Fruit fly (Drosophila melanogaster): ENCODE data around the gene 140up.

The 140up gene

dm6 chr3R:14108158-14108921 lies 17.0 kb downstream of the 140up start, which contains the start of gene CG12402 (continued):
- TF ChIP-seq CG16815 (GFP tag; optimal IDR thresholded peaks at IDR 0.05) (peak; percentile 43), sna (GFP tag; IDR thresholded peaks at IDR 0.05; ENCODE audit: partially characterized antibody) (peak; percentile 19; the same call in 1 of the 2 replicates), zen (tag; optimal IDR thresholded peaks at IDR 0.05) (peak; percentile 51), nom (GFP tag; optimal IDR thresholded peaks at IDR 0.05) (no peak), BEAF-32 (GFP tag; optimal IDR thresholded peaks at IDR 0.05) (no peak), CG9876 (GFP tag; optimal IDR thresholded peaks at IDR 0.05) (peak; percentile 30), CG32532 (GFP tag; IDR thresholded peaks at IDR 0.05) (peak; percentile 80), luna (GFP tag; optimal IDR thresholded peaks at IDR 0.05) (no peak), CG10431 (GFP tag; optimal IDR thresholded peaks at IDR 0.05) (no peak), CG9817 (tag; optimal IDR thresholded peaks at IDR 0.05) (peak; percentile 65), NK7.1 (GFP tag; optimal IDR thresholded peaks at IDR 0.05) (peak; percentile 11), Hr39 (optimal IDR thresholded peaks at IDR 0.05) (no peak), Eip74EF (GFP tag; optimal IDR thresholded peaks at IDR 0.05) (peak in 1 of 2 experiments; percentile 70), CG9727 (GFP tag; optimal IDR thresholded peaks at IDR 0.05) (peak; percentile 75), bigmax (GFP tag; optimal IDR thresholded peaks at IDR 0.05) (no peak), CG18476 (GFP tag; optimal IDR thresholded peaks at IDR 0.05) (peak; percentile 73), chinmo (GFP tag; IDR thresholded peaks at IDR 0.05; ENCODE audit: partially characterized antibody) (peak; percentile 100), CG17359 (tag; optimal IDR thresholded peaks at IDR 0.05) (peak; percentile 93), phol (tag; optimal IDR thresholded peaks at IDR 0.05) (peak; percentile 86), B-H2 (GFP tag; optimal IDR thresholded peaks at IDR 0.05) (peak; percentile 10), HLH3B (GFP tag; IDR thresholded peaks at IDR 0.05) (peak; percentile 77), CG12299 (tag; optimal IDR thresholded peaks at IDR 0.05) (peak; percentile 74), cad (GFP tag; optimal IDR thresholded peaks at IDR 0.05) (no peak), CG18011 (GFP tag; optimal IDR thresholded peaks at IDR 0.05) (peak; percentile 54), slbo (GFP tag; IDR thresholded peaks at IDR 0.05) (peak; percentile 80), Oaz (GFP tag; IDR thresholded peaks at IDR 0.05) (peak; percentile 75), ara (GFP tag; IDR thresholded peaks at IDR 0.05) (peak; percentile 80), CG5245 (GFP tag; optimal IDR thresholded peaks at IDR 0.05) (peak; percentile 79), gcm (GFP tag; optimal IDR thresholded peaks at IDR 0.05) (peak; percentile 86), CG4404 (GFP tag; IDR thresholded peaks at IDR 0.05) (peak; percentile 29; the same call in 1 of the 2 replicates), pzg (GFP tag; optimal IDR thresholded peaks at IDR 0.05) (no peak), bsh (GFP tag; optimal IDR thresholded peaks at IDR 0.05) (peak in 1 of 2 experiments; percentile 82), ase (GFP tag; IDR thresholded peaks at IDR 0.05) (peak; percentile 85; the same call in 2 of the 3 replicates), CG9609 (GFP tag; optimal IDR thresholded peaks at IDR 0.05) (no peak), eve (GFP tag; optimal IDR thresholded peaks at IDR 0.05) (no peak), CG6683 (GFP tag; optimal IDR thresholded peaks at IDR 0.05) (peak; percentile 69), Bdp1 (GFP tag; optimal IDR thresholded peaks at IDR 0.05) (peak; percentile 54), D19B (GFP tag; optimal IDR thresholded peaks at IDR 0.05) (peak; percentile 6), TFAM (GFP tag; optimal IDR thresholded peaks at IDR 0.05) (peak; percentile 60), lmd (GFP tag; IDR thresholded peaks at IDR 0.05) (peak; percentile 85), Jarid2 (GFP tag; optimal IDR thresholded peaks at IDR 0.05) (peak; percentile 11), CG33557 (GFP tag; optimal IDR thresholded peaks at IDR 0.05) (peak; percentile 45), CG13287 (GFP tag; IDR thresholded peaks at IDR 0.05; ENCODE audit: partially characterized antibody) (peak; percentile 57), ttk (GFP tag; IDR thresholded peaks at IDR 0.05) (peak; percentile 85), CG4617 (GFP tag; optimal IDR thresholded peaks at IDR 0.05; ENCODE audit: borderline replicate concordance) (peak; percentile 32), Elba2 (GFP tag; optimal IDR thresholded peaks at IDR 0.05) (peak; percentile 88), CG10462 (GFP tag; optimal IDR thresholded peaks at IDR 0.05) (peak; percentile 62), CG12659 (GFP tag; optimal IDR thresholded peaks at IDR 0.05) (peak; percentile 79)

Data from whole organism, embryonic.